Worm (Caenorhabditis elegans): ENCODE measurements around the gene mfsd-13.2.

The mfsd-13.2 gene

DNA sequence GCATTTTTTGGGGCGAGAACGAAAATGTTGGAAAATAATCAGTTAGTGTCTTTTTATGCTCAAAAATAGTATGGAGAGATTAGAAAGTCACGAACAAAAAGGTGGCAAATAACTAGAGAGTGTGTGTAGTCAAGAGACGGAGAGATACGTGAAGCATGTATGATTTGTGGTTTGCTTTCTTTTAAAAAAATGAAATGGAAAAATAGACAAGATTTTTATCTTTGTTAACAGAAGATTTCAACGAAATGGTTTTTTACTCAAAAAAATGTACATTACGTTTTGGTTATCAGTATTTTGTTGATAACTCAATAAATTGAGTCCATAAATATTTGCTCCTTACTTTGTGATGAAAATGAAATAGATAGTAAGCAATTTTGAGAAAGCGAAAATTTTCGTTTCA, 42.5 kb upstream of the mfsd-13.2 start, which contains the start of gene dhs-7:
TSS of gene dhs-7 (minus strand) at position 277 of the 400 bp plus-strand sequence.
- TF ChIP-seq nhr-80 (tag; optimal IDR thresholded peaks at IDR 0.05) (peak; percentile 25), bed-2 (GFP tag; IDR thresholded peaks at IDR 0.05) (no peak), tbp1 (GFP tag; optimal IDR thresholded peaks at IDR 0.05) (no peak), ztf-6 (GFP tag; IDR thresholded peaks at IDR 0.05) (no peak)

DNA sequence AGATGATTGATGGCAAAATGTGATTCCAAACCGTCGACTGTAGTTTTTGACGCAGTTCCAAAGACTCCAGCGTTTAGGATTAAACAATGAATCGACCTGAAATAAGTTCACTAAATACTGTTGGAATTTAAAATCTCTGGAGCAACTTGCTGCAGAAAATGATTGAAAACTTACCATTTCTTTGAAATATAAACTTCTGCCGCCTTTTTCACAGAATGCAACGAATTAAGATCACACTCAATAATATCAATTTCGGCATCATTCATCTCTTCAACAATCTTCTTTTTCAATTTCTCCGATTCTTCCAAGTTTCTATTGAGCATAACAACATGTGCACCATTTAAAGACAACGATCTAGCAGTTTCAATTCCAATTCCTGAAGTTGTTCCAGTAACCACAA, 42.0 kb upstream of the mfsd-13.2 start:
- TF ChIP-seq ztf-26 (tag; optimal IDR thresholded peaks at IDR 0.05) (no peak), Y95B8A.8 (GFP tag; IDR thresholded peaks at IDR 0.05) (no peak), B0035.1 (tag; optimal IDR thresholded peaks at IDR 0.05) (no peak), bed-2 (GFP tag; IDR thresholded peaks at IDR 0.05) (no peak), sptf-2 (GFP tag; optimal IDR thresholded peaks at IDR 0.05) (no peak)

DNA sequence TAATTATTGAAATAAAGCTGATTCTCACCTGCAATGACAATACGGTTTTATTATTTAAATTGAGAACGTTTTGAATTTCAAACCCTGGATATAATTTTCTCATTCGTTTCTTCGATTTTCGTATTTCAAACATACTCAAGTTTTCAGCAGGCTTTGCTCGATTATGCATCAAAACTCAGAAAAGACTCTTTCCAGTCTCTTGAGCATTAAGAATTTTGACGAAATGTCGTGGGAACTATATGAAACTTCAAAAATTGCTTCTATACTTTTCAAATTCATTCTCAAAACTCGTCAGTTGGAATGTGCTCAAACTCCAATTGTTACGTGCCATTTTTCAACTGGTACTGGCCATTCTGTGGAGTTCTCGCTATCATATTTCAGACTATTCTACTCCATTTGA, 39.7 kb upstream of the mfsd-13.2 start, which contains the start of gene srd-59:
TSS of gene srd-59 (plus strand) at position 301 of the 400 bp plus-strand sequence.
- TF ChIP-seq hlh-12 (tag; optimal IDR thresholded peaks at IDR 0.05) (no peak), let-607 (tag; optimal IDR thresholded peaks at IDR 0.05) (no peak), egl-44 (GFP tag; IDR thresholded peaks at IDR 0.05) (no peak), athp-1 (tag; optimal IDR thresholded peaks at IDR 0.05) (no peak), hmg-20 (GFP tag; IDR thresholded peaks at IDR 0.05) (no peak), nhr-90 (tag; optimal IDR thresholded peaks at IDR 0.05) (no peak), ccch-3 (GFP tag; optimal IDR thresholded peaks at IDR 0.05) (no peak), hmg-1.2 (GFP tag; IDR thresholded peaks at IDR 0.05) (no peak), cebp-2 (GFP tag; IDR thresholded peaks at IDR 0.05) (no peak), F49E8.2 (tag; optimal IDR thresholded peaks at IDR 0.05; ENCODE audit: insufficient read depth) (no peak), snpc-1.1 (tag; optimal IDR thresholded peaks at IDR 0.05; ENCODE audit: insufficient read depth) (no peak), madf-6 (GFP tag; IDR thresholded peaks at IDR 0.05) (no peak), ztf-25 (GFP tag; IDR thresholded peaks at IDR 0.05) (no peak), snpc-1.3 (tag; optimal IDR thresholded peaks at IDR 0.05; ENCODE audit: insufficient read depth) (no peak), him-1 (tag; optimal IDR thresholded peaks at IDR 0.05) (no peak), hrde-1 (tag; optimal IDR thresholded peaks at IDR 0.05; ENCODE audit: borderline replicate concordance) (no peak), D2030.7 (GFP tag; IDR thresholded peaks at IDR 0.05) (no peak), madf-8 (GFP tag; conservative IDR thresholded peaks at IDR 0.05) (no peak), T07F8.4 (tag; optimal IDR thresholded peaks at IDR 0.05) (no peak), gei-17 (GFP tag; optimal IDR thresholded peaks at IDR 0.05) (no peak)

DNA sequence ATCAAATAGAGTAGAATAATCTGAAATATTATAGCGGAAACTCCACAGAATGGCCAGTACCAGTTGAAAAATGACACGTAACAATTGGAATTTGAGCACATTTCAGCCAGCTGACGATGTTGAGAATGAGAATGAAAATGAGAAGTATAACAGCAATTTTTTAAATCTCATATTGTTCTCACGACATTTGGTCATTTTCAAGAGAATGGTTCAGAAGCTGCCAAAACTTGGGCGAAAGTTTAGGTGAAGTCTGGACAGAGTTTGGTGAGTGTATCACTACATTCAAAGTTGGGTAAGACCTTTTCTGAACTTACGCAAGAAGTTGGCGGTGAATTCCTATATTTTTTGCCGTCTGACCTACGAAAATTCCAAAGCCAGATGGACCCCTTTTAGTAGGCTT, 39.3 kb upstream of the mfsd-13.2 start, which contains the start of gene srd-58:
TSS of gene srd-58 (minus strand) at position 101 of the 400 bp plus-strand sequence.
- no peak for TF ChIP-seq Y95B8A.8 (GFP tag; IDR thresholded peaks at IDR 0.05)
- TF ChIP-seq snpc-1.1 (tag; optimal IDR thresholded peaks at IDR 0.05; ENCODE audit: insufficient read depth), result no peak
- no peak for TF ChIP-seq mes-4 (tag; optimal IDR thresholded peaks at IDR 0.05)

DNA sequence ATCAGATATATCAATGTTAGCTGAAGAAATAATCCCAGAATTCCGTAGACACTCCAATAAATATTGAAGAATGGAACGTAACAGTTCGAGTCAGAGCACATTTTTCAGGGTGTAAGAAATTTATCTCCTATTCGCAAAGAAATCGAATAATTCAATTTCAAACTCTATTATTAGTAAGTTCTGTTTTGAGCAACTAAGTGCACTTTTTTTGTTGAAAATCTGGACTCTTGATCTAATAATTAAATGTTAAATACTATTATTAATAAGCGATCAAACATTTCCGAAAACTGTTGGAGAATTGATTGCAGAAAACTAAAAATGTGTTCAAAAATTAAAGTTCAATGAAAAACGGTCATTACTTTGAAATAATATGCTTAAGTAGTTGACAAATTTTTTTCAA, 37.5 kb upstream of the mfsd-13.2 start, which contains the start of gene srd-56:
TSS of gene srd-56 (minus strand) at position 101 of the 400 bp plus-strand sequence.
- no peak for TF ChIP-seq rec-8 (tag; optimal IDR thresholded peaks at IDR 0.05)
- no peak for TF ChIP-seq nhr-80 (tag; optimal IDR thresholded peaks at IDR 0.05)
- TF ChIP-seq lsy-27 (tag; optimal IDR thresholded peaks at IDR 0.05; ENCODE audit: borderline replicate concordance, insufficient read depth), result no peak
- no peak for TF ChIP-seq snpc-1.1 (tag; optimal IDR thresholded peaks at IDR 0.05; ENCODE audit: insufficient read depth)
- no peak for TF ChIP-seq ceh-79 (tag; optimal IDR thresholded peaks at IDR 0.05)
- no peak for TF ChIP-seq sdz-38 (tag; optimal IDR thresholded peaks at IDR 0.05)
